Worm (Caenorhabditis elegans): ENCODE results near the gene ZK721.3.

Gene ZK721.3

DNA sequence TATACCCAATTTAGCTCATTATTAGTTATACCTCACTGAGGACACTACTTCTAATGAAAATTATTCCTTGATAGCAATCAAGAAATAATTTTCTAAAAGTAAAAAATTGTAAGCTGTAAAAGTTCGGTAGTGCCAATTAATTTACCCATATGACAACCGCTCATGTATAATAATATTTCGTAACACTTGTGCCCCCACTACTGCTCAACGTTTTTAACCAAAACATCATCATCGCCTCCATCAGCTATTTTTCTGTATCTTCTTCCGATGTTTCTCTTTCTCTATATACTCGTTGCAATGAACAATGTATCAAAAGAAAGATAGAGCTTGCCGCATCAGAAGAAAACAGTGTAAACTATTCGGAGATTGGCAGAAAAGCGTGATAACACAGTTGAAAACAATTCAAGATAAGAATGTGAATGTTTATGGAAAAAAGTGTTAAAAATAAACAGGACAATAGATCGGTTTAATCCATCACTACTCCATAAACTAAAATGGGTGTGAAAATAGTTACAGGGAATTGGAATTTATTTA lies 3.4 kb downstream of the ZK721.3 start:
- TF ChIP-seq tbx-7 (tag; optimal IDR thresholded peaks at IDR 0.05) (no peak), elt-4 (tag; optimal IDR thresholded peaks at IDR 0.05) (no peak), sox-4 (tag; optimal IDR thresholded peaks at IDR 0.05) (no peak), ceh-2 (tag; optimal IDR thresholded peaks at IDR 0.05) (no peak)

DNA sequence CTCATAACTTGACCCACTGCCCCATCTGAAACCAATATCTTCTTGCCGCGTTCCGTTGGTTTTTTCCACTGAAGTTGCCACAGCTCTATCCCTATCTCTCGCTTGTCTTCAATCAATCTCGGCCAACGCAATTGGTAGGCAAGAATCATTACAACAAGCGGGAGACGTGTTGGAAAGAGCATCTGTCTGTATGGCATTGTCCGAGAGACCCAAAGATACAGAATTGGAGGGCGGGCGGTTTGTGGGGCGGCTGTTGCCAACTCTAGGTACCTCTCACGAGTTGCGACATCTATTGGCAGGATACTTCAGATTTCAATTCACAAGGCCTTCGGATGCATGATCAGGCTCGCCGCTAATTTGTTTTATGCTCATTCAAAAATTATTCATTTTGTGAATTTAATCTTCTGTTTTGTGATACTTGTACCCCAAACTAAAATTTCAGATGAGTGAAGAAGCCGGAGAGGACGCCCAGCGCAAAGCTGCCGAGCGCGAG lies 4.7 kb downstream of the ZK721.3 start, which contains the start of gene unc-27:
Gene unc-27 (plus strand): TSS at position 443 of the 493 bp plus-strand sequence.
- no peak for TF ChIP-seq fax-1 (tag; optimal IDR thresholded peaks at IDR 0.05)
- TF ChIP-seq nfya-1 (tag; optimal IDR thresholded peaks at IDR 0.05): peak; percentile 40
- no peak for TF ChIP-seq pha-4 (tag; optimal IDR thresholded peaks at IDR 0.05)
- peak; percentile 71 for TF ChIP-seq unc-55 (GFP tag; optimal IDR thresholded peaks at IDR 0.05)
- peak; percentile 75 for TF ChIP-seq rnt-1 (tag; optimal IDR thresholded peaks at IDR 0.05)
- TF ChIP-seq syd-9 (tag; optimal IDR thresholded peaks at IDR 0.05): peak; percentile 13
- no peak for TF ChIP-seq eyg-1 (tag; optimal IDR thresholded peaks at IDR 0.05)
- TF ChIP-seq ceh-18 (tag; optimal IDR thresholded peaks at IDR 0.05): peak; percentile 72

DNA sequence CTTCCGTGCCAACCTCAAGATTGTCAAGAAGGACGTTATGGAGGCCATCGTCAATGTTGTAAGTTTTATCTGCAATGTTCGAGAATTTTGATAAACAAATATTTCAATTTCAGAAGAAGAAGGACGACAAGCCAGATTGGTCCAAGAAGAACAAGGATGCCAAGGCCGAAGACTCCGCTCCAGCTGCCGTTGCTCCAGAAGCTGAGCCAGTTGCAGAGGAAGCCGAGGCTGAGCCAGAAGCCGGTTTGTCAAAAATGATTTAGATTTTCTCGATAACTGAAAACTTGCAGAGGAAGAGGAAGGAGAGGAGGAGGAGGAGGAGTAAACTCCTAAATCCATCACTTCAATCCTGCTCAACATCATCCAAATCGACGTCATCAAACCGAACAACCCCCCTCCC lies 5.8 kb downstream of the ZK721.3 start:
- no peak for TF ChIP-seq pax-1 (tag; optimal IDR thresholded peaks at IDR 0.05)
- TF ChIP-seq nhr-11 (tag; optimal IDR thresholded peaks at IDR 0.05): no peak
- TF ChIP-seq pha-2 (tag; optimal IDR thresholded peaks at IDR 0.05): no peak
- TF ChIP-seq rnt-1 (tag; optimal IDR thresholded peaks at IDR 0.05): no peak
- no peak for TF ChIP-seq unc-3 (GFP tag; conservative IDR thresholded peaks at IDR 0.05)
- TF ChIP-seq unc-3 (tag; optimal IDR thresholded peaks at IDR 0.05): no peak
- no peak for TF ChIP-seq unc-42 (tag; optimal IDR thresholded peaks at IDR 0.05)
- no peak for TF ChIP-seq fax-1 (tag; optimal IDR thresholded peaks at IDR 0.05)
- TF ChIP-seq nfya-1 (tag; optimal IDR thresholded peaks at IDR 0.05): no peak
- no peak for TF ChIP-seq T23F11.4 (GFP tag; optimal IDR thresholded peaks at IDR 0.05)
- TF ChIP-seq pat-9 (tag; optimal IDR thresholded peaks at IDR 0.05): no peak
- TF ChIP-seq ceh-22 (tag; optimal IDR thresholded peaks at IDR 0.05): no peak
- no peak for TF ChIP-seq hlh-6 (tag; optimal IDR thresholded peaks at IDR 0.05)
- TF ChIP-seq che-1 (tag; optimal IDR thresholded peaks at IDR 0.05): no peak
- no peak for TF ChIP-seq F13H6.1 (tag; optimal IDR thresholded peaks at IDR 0.05)
- TF ChIP-seq npax-4 (tag; optimal IDR thresholded peaks at IDR 0.05): no peak
- no peak for TF ChIP-seq madf-2 (tag; optimal IDR thresholded peaks at IDR 0.05)

DNA sequence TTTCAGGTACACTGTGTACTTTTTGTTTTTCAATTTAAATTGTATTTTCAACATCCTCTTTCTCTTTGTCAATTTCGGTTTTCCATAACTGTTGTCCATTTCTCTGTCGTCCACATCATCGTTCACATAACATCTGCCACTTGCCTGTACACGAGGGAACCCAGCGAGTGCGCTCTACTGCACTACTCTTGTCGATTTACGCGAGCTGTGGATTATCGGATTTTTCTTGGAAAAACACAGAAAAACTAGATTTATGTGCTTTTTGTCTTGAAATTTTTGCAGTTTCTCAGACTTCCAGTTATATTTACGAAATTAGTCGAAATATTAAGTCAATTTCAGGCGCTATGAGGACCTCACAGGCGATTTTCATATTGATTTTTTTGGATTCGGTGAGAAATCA lies 7.5 kb downstream of the ZK721.3 start, which contains the start of gene chup-1:
Gene chup-1 (plus strand): TSS at position 340 of the 400 bp plus-strand sequence.
- no peak for TF ChIP-seq sox-4 (tag; optimal IDR thresholded peaks at IDR 0.05)
- TF ChIP-seq hlh-30 (tag; optimal IDR thresholded peaks at IDR 0.05; ENCODE audit: insufficient read depth): no peak
- TF ChIP-seq fkh-6 (tag; optimal IDR thresholded peaks at IDR 0.05): no peak
- peak; percentile 22 for TF ChIP-seq ceh-48 (tag; optimal IDR thresholded peaks at IDR 0.05)
- peak; percentile 4 for TF ChIP-seq nfya-1 (tag; optimal IDR thresholded peaks at IDR 0.05)
- TF ChIP-seq unc-55 (GFP tag; optimal IDR thresholded peaks at IDR 0.05): no peak

DNA sequence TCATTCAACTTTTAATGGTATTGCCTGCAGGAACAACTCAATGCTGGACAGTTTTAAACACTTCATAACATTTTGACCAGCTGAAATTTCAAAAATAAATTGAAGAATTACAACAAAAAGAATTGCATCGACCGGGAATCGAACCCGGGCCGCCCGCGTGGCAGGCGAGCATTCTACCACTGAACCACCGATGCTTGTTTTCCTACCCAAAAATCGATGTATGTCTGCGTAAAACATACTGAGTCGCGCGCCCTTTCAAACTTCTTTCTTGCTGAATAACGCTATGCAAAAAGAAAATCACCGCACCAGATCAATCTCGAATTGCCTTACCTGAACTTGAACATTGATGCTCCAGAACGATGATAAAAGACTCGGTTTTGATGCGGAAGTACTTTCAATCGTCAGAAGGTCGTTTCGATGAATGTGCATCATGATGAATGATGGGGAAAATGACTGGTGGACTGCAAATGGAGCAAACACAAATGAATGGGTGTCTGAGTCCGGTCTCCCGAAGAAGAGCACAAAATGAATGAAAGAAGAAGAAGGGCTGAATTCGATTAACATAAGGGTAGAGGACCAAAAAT lies 12.5 kb downstream of the ZK721.3 start, which contains the start of gene R04E5.7:
Gene R04E5.7 (minus strand): TSS at position 564 of the 584 bp plus-strand sequence.
- TF ChIP-seq nhr-232 (tag; optimal IDR thresholded peaks at IDR 0.05) (no peak), ahr-1 (tag; optimal IDR thresholded peaks at IDR 0.05) (no peak), pros-1 (tag; optimal IDR thresholded peaks at IDR 0.05) (no peak), pha-4 (tag; optimal IDR thresholded peaks at IDR 0.05) (no peak), C08G9.2 (tag; optimal IDR thresholded peaks at IDR 0.05) (peak; percentile 37), T23F11.4 (GFP tag; optimal IDR thresholded peaks at IDR 0.05) (peak; percentile 36), ceh-30 (tag; optimal IDR thresholded peaks at IDR 0.05) (no peak), ceh-48 (tag; optimal IDR thresholded peaks at IDR 0.05) (no peak), sox-2 (GFP tag; IDR thresholded peaks at IDR 0.05) (no peak)

Data from whole organism, late embryonic.